Worm (Caenorhabditis elegans) whole organism, L4 larva: ENCODE results near the gene Y46C8AL.11.

Experiments
- F37D6.2 ChIP-seq: sonication (generic microtip); optimal IDR thresholded peaks from 2 replicates; lab custom pipeline; 2016; ENCODE audit warnings: mild to moderate bottlenecking, missing genetic modification characterization, missing compliant biosample characterization
- F44E2.7 ChIP-seq: fragments of 200-800 bp; sonication (Bioruptor generic); IDR thresholded peaks from 2 replicates; pipeline ENCODE4 v2.1.2; 2022; ENCODE audit warnings: missing genetic modification characterization, missing compliant biosample characterization
- T26A8.4 ChIP-seq: fragments of 200-800 bp; sonication (Bioruptor generic); IDR thresholded peaks from 2 replicates; pipeline ENCODE4 v1.3.6; 2022; ENCODE audit warnings: missing genetic modification characterization, missing compliant biosample characterization
- Y48G9A.11 ChIP-seq: fragments of 200-800 bp; sonication (Bioruptor generic); IDR thresholded peaks from 2 replicates; pipeline ENCODE4 v1.3.6; 2022; ENCODE audit warnings: missing genetic modification reagents, missing genetic modification characterization, missing compliant biosample characterization
- Y5F2A.4 ChIP-seq: fragments of 200-800 bp; sonication (Bioruptor generic); optimal IDR thresholded peaks from 2 replicates; lab custom pipeline; 2018; ENCODE audit warnings: mild to moderate bottlenecking, missing genetic modification characterization, missing compliant biosample characterization
- Y75B8A.6 ChIP-seq: fragments of 200-800 bp; sonication (Bioruptor generic); IDR thresholded peaks from 2 replicates; pipeline ENCODE4 v1.3.6; 2022; ENCODE audit warnings: missing genetic modification reagents, missing genetic modification characterization, missing compliant biosample characterization
- ZK337.2 ChIP-seq: fragments of 200-800 bp; sonication (Bioruptor generic); IDR thresholded peaks from 2 replicates; pipeline ENCODE4 v1.3.6; 2022; ENCODE audit warnings: missing genetic modification reagents, missing genetic modification characterization, missing compliant biosample characterization
- arid-1 ChIP-seq: fragments of 200-800 bp; sonication (Bioruptor generic); conservative IDR thresholded peaks from 2 replicates; pipeline ENCODE4 v1.3.6; 2022; ENCODE audit warnings: missing genetic modification reagents, missing genetic modification characterization, missing compliant biosample characterization
- attf-4 ChIP-seq: sonication (generic microtip); optimal IDR thresholded peaks from 3 replicates; lab custom pipeline; 2017; ENCODE audit warnings: missing biosample characterization, missing genetic modification characterization
- ceh-32 ChIP-seq: sonication (generic microtip); optimal IDR thresholded peaks from 2 replicates; lab custom pipeline; 2016; ENCODE audit warnings: mild to moderate bottlenecking, missing genetic modification characterization, missing compliant biosample characterization; ENCODE audit not compliant: poor library complexity
- ceh-44 ChIP-seq: fragments of 200-800 bp; sonication (Bioruptor generic); IDR thresholded peaks from 2 replicates; pipeline ENCODE4 v1.3.6; 2022; ENCODE audit warnings: missing genetic modification reagents, missing genetic modification characterization, missing compliant biosample characterization
- cey-2 ChIP-seq: sonication (generic microtip); optimal IDR thresholded peaks from 3 replicates; lab custom pipeline; 2017; ENCODE audit warnings: missing genetic modification characterization, mild to moderate bottlenecking, missing compliant biosample characterization, antibody characterized with exemption, borderline replicate concordance; ENCODE audit not compliant: insufficient read depth
- daf-16 ChIP-seq, 3 experiments: sonication (generic microtip); optimal IDR thresholded peaks; 2 replicates each; lab custom pipeline; 2016 to 2017; ENCODE audit warnings: missing genetic modification characterization in 3 of 3, missing genetic modification reagents in 3 of 3, mild to moderate bottlenecking in 2 of 3, missing compliant biosample characterization in 2 of 3, missing biosample characterization in 1 of 3, moderate library complexity in 1 of 3
- dmd-6 ChIP-seq: fragments of 200-800 bp; sonication (Bioruptor generic); IDR thresholded peaks from 2 replicates; pipeline ENCODE4 v1.3.6; 2022; ENCODE audit warnings: missing genetic modification reagents, missing genetic modification characterization, missing compliant biosample characterization
- dpl-1 ChIP-seq: fragments of 150-350 bp; optimal IDR thresholded peaks from 2 replicates; lab custom pipeline; 2014; ENCODE audit warnings: missing biosample characterization, missing genetic modification reagents, missing genetic modification characterization
- fkh-10 ChIP-seq: fragments of 150-350 bp; optimal IDR thresholded peaks from 2 replicates; lab custom pipeline; 2014; ENCODE audit warnings: missing biosample characterization, missing genetic modification reagents, missing genetic modification characterization
- gei-8 ChIP-seq: fragments of 200-800 bp; sonication (Bioruptor generic); optimal IDR thresholded peaks from 2 replicates; lab custom pipeline; 2018; ENCODE audit warnings: mild to moderate bottlenecking, missing genetic modification characterization, missing compliant biosample characterization
- hlh-11 ChIP-seq: fragments of 200-800 bp; sonication (Bioruptor generic); optimal IDR thresholded peaks from 2 replicates; lab custom pipeline; 2018; ENCODE audit warnings: mild to moderate bottlenecking, missing genetic modification characterization, missing compliant biosample characterization
- lim-7 ChIP-seq: fragments of 200-800 bp; sonication (Bioruptor generic); IDR thresholded peaks from 2 replicates; pipeline ENCODE4 v1.3.6; 2022; ENCODE audit warnings: missing genetic modification characterization, missing compliant biosample characterization
- lin-15B ChIP-seq: fragments of 150-350 bp; sonication (generic microtip); optimal IDR thresholded peaks from 3 replicates; lab custom pipeline; 2014; ENCODE audit warnings: missing biosample characterization, missing genetic modification characterization
- lin-29 ChIP-seq: fragments of 200-800 bp; sonication (Bioruptor generic); IDR thresholded peaks from 2 replicates; pipeline ENCODE4 v1.3.6; 2022; ENCODE audit warnings: missing genetic modification reagents, missing genetic modification characterization, missing compliant biosample characterization
- lir-3 ChIP-seq: sonication (generic microtip); optimal IDR thresholded peaks from 2 replicates; lab custom pipeline; 2016; ENCODE audit warnings: mild to moderate bottlenecking, missing genetic modification characterization, missing compliant biosample characterization
- madf-9 ChIP-seq: fragments of 200-800 bp; sonication (Bioruptor generic); conservative IDR thresholded peaks from 2 replicates; pipeline ENCODE4 v1.3.6; 2022; ENCODE audit warnings: missing genetic modification reagents, missing genetic modification characterization, missing compliant biosample characterization
- mes-2 ChIP-seq: sonication (generic microtip); optimal IDR thresholded peaks from 2 replicates; lab custom pipeline; 2016; ENCODE audit warnings: missing genotype, mild to moderate bottlenecking, missing genetic modification characterization, missing compliant biosample characterization; ENCODE audit not compliant: poor library complexity, severe bottlenecking
- mxl-3 ChIP-seq: fragments of 200-800 bp; sonication (Bioruptor generic); optimal IDR thresholded peaks from 2 replicates; lab custom pipeline; 2018; ENCODE audit warnings: mild to moderate bottlenecking, missing genetic modification characterization, missing compliant biosample characterization
- nhr-102 ChIP-seq: sonication (generic microtip); optimal IDR thresholded peaks from 2 replicates; lab custom pipeline; 2016; ENCODE audit warnings: mild to moderate bottlenecking, missing genetic modification characterization, moderate library complexity, missing compliant biosample characterization
- nhr-28 ChIP-seq: fragments of 150-350 bp; optimal IDR thresholded peaks from 2 replicates; lab custom pipeline; 2014; ENCODE audit warnings: missing biosample characterization, missing genetic modification characterization
- pqm-1 ChIP-seq: sonication (generic microtip); optimal IDR thresholded peaks from 2 replicates; lab custom pipeline; 2017; ENCODE audit warnings: missing biosample characterization, missing genetic modification characterization
- skn-1 ChIP-seq: fragments of 150-350 bp; optimal IDR thresholded peaks from 2 replicates; lab custom pipeline; 2014; ENCODE audit warnings: missing biosample characterization, missing genetic modification characterization
- unc-130 ChIP-seq: sonication (generic microtip); optimal IDR thresholded peaks from 2 replicates; lab custom pipeline; 2016; ENCODE audit warnings: missing genetic modification reagents, missing genetic modification characterization, missing compliant biosample characterization
- unc-39 ChIP-seq: sonication (generic microtip); optimal IDR thresholded peaks from 2 replicates; lab custom pipeline; 2017; ENCODE audit warnings: missing biosample characterization, missing genetic modification characterization
- unc-62 ChIP-seq, 3 experiments: fragments of 150-350 bp in 1 of 3; sonication (generic microtip); optimal IDR thresholded peaks in 2 of 3; peaks in 1 of 3; 1 replicate in 1 of 3; 2 replicates in 2 of 3; lab custom pipeline; 2014 to 2017; ENCODE audit warnings: missing biosample characterization in 3 of 3, missing genetic modification characterization in 3 of 3, missing genetic modification reagents in 3 of 3, missing genotype in 1 of 3
- zip-11 ChIP-seq: fragments of 200-800 bp; sonication (Bioruptor generic); IDR thresholded peaks from 2 replicates; pipeline ENCODE4 v1.3.6; 2022; ENCODE audit warnings: missing genetic modification characterization, missing compliant biosample characterization

Gene Y46C8AL.11

DNA sequence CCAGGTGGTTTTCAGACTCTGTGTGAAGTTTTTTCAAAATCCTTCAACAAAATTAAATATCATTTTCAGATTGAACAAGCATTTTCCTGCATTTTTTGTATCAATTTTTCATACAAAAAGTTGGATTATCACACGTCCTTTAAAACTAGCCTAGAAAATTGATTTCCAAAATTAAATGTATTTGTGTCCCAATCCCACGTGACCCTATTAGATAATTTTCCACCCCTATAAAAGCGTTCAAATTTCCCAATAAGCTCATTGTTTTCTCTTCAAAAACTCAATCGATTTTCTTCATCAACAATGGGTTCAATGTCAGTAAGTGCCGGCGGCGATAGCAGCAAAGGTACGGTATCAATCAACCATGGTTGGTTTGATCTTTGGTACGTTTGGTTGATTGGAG, 28.6 kb upstream of the Y46C8AL.11 start, which contains the start of gene F56D6.19:
Gene F56D6.19 (plus strand): TSS at position 301 of the 400 bp plus-strand sequence.
- TF ChIP-seq dpl-1 (GFP tag; lab: Kevin White, UChicago) (no peak), unc-130 (no peak), lin-29 (GFP tag; lab: Robert Waterston, UW) (no peak), zip-11 (GFP tag; lab: Robert Waterston, UW) (no peak), Y5F2A.4 (GFP tag; lab: Kevin White, UChicago) (no peak), cey-2 (tag; lab: Kevin White, UChicago) (no peak), lim-7 (GFP tag; lab: Robert Waterston, UW) (no peak), lir-3 (no peak), Y48G9A.11 (no peak), hlh-11 (tag; lab: Kevin White, UChicago) (no peak), ceh-44 (GFP tag; lab: Robert Waterston, UW) (no peak), nhr-28 (tag; lab: Kevin White, UChicago) (no peak), lin-15B (no peak), fkh-10 (GFP tag; lab: Kevin White, UChicago) (no peak), pqm-1 (no peak), skn-1 (no peak)

DNA sequence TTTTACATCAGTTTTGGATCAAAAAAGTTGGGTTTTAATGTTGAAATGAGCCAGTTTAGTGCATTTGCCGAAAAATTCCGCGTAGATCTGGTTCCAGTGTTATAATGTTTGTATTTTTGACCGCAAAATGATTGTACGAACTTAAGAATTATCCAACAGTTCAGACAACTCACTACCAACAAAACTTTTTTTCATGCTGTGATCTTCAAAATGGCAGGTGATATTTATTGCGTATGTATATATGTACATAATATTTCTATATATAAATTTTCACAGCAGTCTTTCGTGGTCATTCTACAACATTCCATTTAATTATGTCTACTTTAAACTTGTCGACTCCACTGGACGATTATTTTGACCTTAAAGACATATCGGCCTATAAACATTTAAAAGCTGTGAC, 27.8 kb upstream of the Y46C8AL.11 start, which contains the start of gene srz-20:
Gene srz-20 (plus strand): TSS at position 301 of the 400 bp plus-strand sequence.
- no peak for TF ChIP-seq dmd-6 (GFP tag; lab: Robert Waterston, UW)

DNA sequence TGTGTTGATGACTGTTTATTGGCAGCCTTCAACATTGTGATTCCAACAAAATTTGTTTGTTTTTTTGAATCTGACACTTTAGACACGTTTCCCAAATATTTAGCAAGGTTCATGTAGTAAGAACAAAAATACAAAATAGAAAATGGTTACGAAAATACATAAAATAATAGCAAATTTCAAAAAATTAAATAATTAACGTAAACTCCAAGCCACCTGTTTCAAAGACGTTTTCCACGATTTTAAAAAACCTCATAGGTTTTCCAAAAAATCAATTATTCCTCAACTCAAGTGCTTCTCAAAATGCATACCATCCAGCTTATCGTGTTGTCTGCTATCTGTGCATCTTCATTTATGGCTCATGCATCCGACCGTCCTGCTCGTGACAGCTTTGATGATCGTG, 25.7 kb upstream of the Y46C8AL.11 start, which contains the start of gene F56D6.14:
Gene F56D6.14 (plus strand): TSS at position 301 of the 400 bp plus-strand sequence.
- TF ChIP-seq unc-62 (GFP tag; optimal IDR thresholded peaks at IDR 0.05 in 1 of 2; lab: Kevin White, UChicago) (peak in 1 of 2 experiments; percentile 73), unc-62 (tag; optimal IDR thresholded peaks at IDR 0.05; lab: Kevin White, UChicago) (no peak), madf-9 (GFP tag; lab: Robert Waterston, UW) (no peak)
- TF ChIP-seq, all 104 proteins: peak for 1

DNA sequence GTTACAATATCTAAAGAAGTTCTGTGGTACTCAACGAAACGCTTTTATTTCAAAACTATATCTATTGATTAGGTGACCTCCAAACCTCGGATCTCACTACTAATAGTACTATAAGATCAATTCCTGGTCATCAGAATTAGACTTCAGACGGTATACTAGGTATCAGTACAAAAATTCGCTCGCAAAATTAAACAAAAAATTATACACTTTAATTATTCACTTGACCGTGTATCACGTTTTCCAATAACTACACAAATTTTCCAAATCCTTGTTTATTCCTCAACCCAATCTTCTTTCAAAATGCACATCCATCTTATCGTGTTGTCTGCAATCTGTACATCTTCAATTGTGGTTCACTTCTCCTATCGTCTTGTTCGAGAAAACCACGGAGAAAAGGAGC, 24.9 kb upstream of the Y46C8AL.11 start, which contains the start of gene F56D6.23:
Gene F56D6.23 (plus strand): TSS at position 301 of the 400 bp plus-strand sequence.
- no peak for TF ChIP-seq mxl-3 (GFP tag; lab: Kevin White, UChicago)
- no peak for TF ChIP-seq mes-2 (tag; lab: Kevin White, UChicago)

DNA sequence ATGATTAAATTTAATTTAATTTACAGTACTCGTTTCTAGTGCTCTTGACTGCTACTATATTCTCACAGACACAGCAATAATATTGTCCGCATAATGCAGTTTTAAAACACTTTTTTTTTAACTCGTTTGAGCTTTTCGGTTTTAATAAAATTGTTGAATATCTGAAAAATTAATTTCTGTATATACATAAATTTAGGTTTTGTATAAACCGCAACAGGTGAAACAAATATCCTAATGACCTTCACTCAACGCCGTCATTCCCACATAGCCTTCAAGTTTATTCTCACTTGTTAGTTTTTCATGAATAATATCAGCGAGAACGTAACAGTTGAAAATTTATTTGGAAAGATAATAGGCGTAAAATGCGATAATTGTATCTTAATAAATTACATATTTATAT, 23.6 kb upstream of the Y46C8AL.11 start, which contains the start of gene srz-19:
Gene srz-19 (plus strand): TSS at position 301 of the 400 bp plus-strand sequence.
- TF ChIP-seq skn-1 (no peak), nhr-102 (tag; lab: Kevin White, UChicago) (no peak), gei-8 (no peak), ZK337.2 (no peak), Y75B8A.6 (no peak), ceh-32 (tag; lab: Kevin White, UChicago) (no peak), F44E2.7 (no peak), daf-16 (GFP tag; optimal IDR thresholded peaks at IDR 0.05; lab: Kevin White, UChicago) (no peak), daf-16 (tag; optimal IDR thresholded peaks at IDR 0.05; lab: Kevin White, UChicago) (no peak), T26A8.4 (GFP tag; lab: Robert Waterston, UW) (no peak), arid-1 (GFP tag; lab: Robert Waterston, UW) (no peak), lin-29 (GFP tag; lab: Robert Waterston, UW) (no peak), hlh-11 (tag; lab: Kevin White, UChicago) (no peak), attf-4 (tag; lab: Kevin White, UChicago) (no peak), F37D6.2 (tag; lab: Kevin White, UChicago) (no peak), dpl-1 (GFP tag; lab: Kevin White, UChicago) (no peak), unc-39 (tag; lab: Kevin White, UChicago) (no peak)
